Fruit fly (Drosophila melanogaster): ENCODE data around the gene LKRSDH.

DNA sequence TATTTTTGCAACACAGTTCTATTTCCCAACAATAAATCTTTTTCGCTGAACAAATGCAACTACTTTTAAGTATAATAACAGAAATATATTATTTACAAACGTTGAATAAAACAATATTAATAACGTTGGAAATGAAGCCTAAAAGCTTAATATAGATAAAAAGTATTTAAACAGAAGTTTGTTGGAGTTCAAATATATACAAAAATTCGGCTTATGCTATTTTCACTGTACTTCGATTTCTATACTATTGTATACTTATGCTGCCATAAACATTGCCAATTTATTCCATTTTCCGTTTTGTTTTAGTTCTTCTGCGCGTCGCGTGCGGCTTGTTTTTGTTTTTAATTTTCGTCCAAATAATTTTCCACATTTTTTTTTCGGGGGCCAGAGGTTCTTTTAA lies 25.1 kb upstream of the LKRSDH start, which contains the start of gene CG7115:
- TF ChIP-seq Dll (optimal IDR thresholded peaks at IDR 0.05) (no peak), psq (optimal IDR thresholded peaks at IDR 0.05) (no peak)

All from whole organism.